Worm (Caenorhabditis elegans) whole organism, mixed stage, embryonic: ENCODE results near the gene ttr-18.

Experiments used
- ces-1 ChIP-seq: fragments of 150-350 bp; optimal IDR thresholded peaks from 2 replicates; lab custom pipeline; 2014; ENCODE audit warnings: missing biosample characterization, missing genetic modification reagents, missing genetic modification characterization
- ham-2 ChIP-seq: fragments of 200-800 bp; sonication (Bioruptor generic); optimal IDR thresholded peaks from 2 replicates; lab custom pipeline; 2018; ENCODE audit warnings: mild to moderate bottlenecking, missing genetic modification characterization, missing compliant biosample characterization
- lsy-2 ChIP-seq: fragments of 150-350 bp; optimal IDR thresholded peaks from 2 replicates; lab custom pipeline; 2014; ENCODE audit warnings: missing biosample characterization, missing genetic modification characterization
- mep-1 ChIP-seq: fragments of 150-350 bp; optimal IDR thresholded peaks from 2 replicates; lab custom pipeline; 2017; ENCODE audit warnings: missing biosample characterization, missing genetic modification reagents, missing genetic modification characterization, inconsistent platforms
- nhr-237 ChIP-seq: fragments of 150-350 bp; optimal IDR thresholded peaks from 2 replicates; lab custom pipeline; 2014; ENCODE audit warnings: missing biosample characterization, missing genetic modification characterization
- nhr-76 ChIP-seq: sonication (generic microtip); optimal IDR thresholded peaks from 2 replicates; lab custom pipeline; 2017; ENCODE audit warnings: missing biosample characterization, missing genetic modification characterization
- pha-4 ChIP-seq: fragments of 150-350 bp; optimal IDR thresholded peaks from 2 replicates; lab custom pipeline; 2018; ENCODE audit warnings: missing biosample characterization, missing genetic modification reagents, missing genetic modification characterization
- sptf-1 ChIP-seq: sonication (generic microtip); optimal IDR thresholded peaks from 2 replicates; lab custom pipeline; 2017; ENCODE audit warnings: mild to moderate bottlenecking, missing genetic modification characterization, moderate library complexity, missing compliant biosample characterization
- unc-39 ChIP-seq: fragments of 150-350 bp; optimal IDR thresholded peaks from 2 replicates; lab custom pipeline; 2014; ENCODE audit warnings: missing biosample characterization, missing genetic modification characterization
- unc-62 ChIP-seq: fragments of 150-350 bp; optimal IDR thresholded peaks from 2 replicates; lab custom pipeline; 2014; ENCODE audit warnings: missing biosample characterization, missing genetic modification reagents, missing genetic modification characterization
- ztf-11 ChIP-seq: fragments of 150-350 bp; optimal IDR thresholded peaks from 2 replicates; lab custom pipeline; 2014; ENCODE audit warnings: missing biosample characterization, missing genetic modification characterization

- TF ChIP-seq lsy-2 (tag; lab: Kevin White, UChicago) (peak; percentile 91), unc-62 (GFP tag; lab: Kevin White, UChicago) (no peak), ham-2 (GFP tag; lab: Kevin White, UChicago) (no peak), nhr-237 (tag; lab: Kevin White, UChicago) (no peak), mep-1 (tag; lab: Kevin White, UChicago) (no peak), pha-4 (tag; lab: Kevin White, UChicago) (no peak), nhr-76 (no peak), ztf-11 (tag; lab: Kevin White, UChicago) (no peak), sptf-1 (tag; lab: Kevin White, UChicago) (no peak), ces-1 (GFP tag; lab: Kevin White, UChicago) (peak; percentile 94), unc-39 (no peak)
Observed at ce11 chrII:11495307-11495706, 8.8 kb upstream of the ttr-18 start, which contains the start of the genes ooc-3 and B0334.4.
